Worm (Caenorhabditis elegans) whole organism, young adult: ENCODE measurements around the gene fbxl-1.

Experiments
- atf-7 ChIP-seq: sonication (generic microtip); optimal IDR thresholded peaks from 2 replicates; lab custom pipeline; 2017; ENCODE audit warnings: mild to moderate bottlenecking, missing genetic modification characterization, missing compliant biosample characterization
- ceh-91 ChIP-seq: fragments of 200-800 bp; sonication (Bioruptor generic); IDR thresholded peaks from 2 replicates; pipeline ENCODE4 v1.3.6; 2022; ENCODE audit warnings: missing genetic modification reagents, missing genetic modification characterization, missing compliant biosample characterization
- him-1 ChIP-seq: sonication (generic microtip); optimal IDR thresholded peaks from 2 replicates; lab custom pipeline; 2016; ENCODE audit warnings: missing genotype, missing genetic modification reagents, missing genetic modification characterization, missing compliant biosample characterization
- mxl-1 ChIP-seq: sonication (generic microtip); optimal IDR thresholded peaks from 2 replicates; lab custom pipeline; 2016; ENCODE audit warnings: missing genetic modification characterization, missing compliant biosample characterization
- snpc-4 ChIP-seq, 5 experiments: fragments of 150-350 bp in 1 of 5; sonication (generic microtip) in 4 of 5; optimal IDR thresholded peaks; 2 replicates each; lab custom pipeline; 2014 to 2018; ENCODE audit warnings: missing genetic modification characterization in 5 of 5, missing biosample characterization in 3 of 5, antibody characterized with exemption in 2 of 5, mild to moderate bottlenecking in 2 of 5, missing compliant biosample characterization in 2 of 5, missing genotype in 2 of 5, moderate library complexity in 2 of 5, missing genetic modification reagents in 1 of 5

ce11 chrIII:8263377-8263776, 35.7 kb downstream of the fbxl-1 start, which contains the start of gene col-91:
- TF ChIP-seq snpc-4 (GFP tag; optimal IDR thresholded peaks at IDR 0.05; lab: Kevin White, UChicago) (no peak), snpc-4 (tag; optimal IDR thresholded peaks at IDR 0.05; lab: Kevin White, UChicago) (no peak), mxl-1 (no peak), him-1 (tag; lab: Kevin White, UChicago) (no peak), atf-7 (tag; lab: Kevin White, UChicago) (no peak), ceh-91 (no peak)
